Fruit fly (Drosophila melanogaster): ENCODE results near the gene Sras.

The Sras gene

dm6 chr3L:5611732-5612250, 48.2 kb downstream of the Sras start (continued):
- TF ChIP-seq fd96Cb (tag; optimal IDR thresholded peaks at IDR 0.05) (peak; percentile 89), lola (GFP tag; optimal IDR thresholded peaks at IDR 0.05) (peak in 1 of 3 experiments; percentile 92), slou (GFP tag; optimal IDR thresholded peaks at IDR 0.05) (no peak), CG33557 (GFP tag; optimal IDR thresholded peaks at IDR 0.05) (peak; percentile 90), CG10654 (GFP tag; optimal IDR thresholded peaks at IDR 0.05) (peak; percentile 57), rib (GFP tag; IDR thresholded peaks at IDR 0.05) (no peak), CG4617 (GFP tag; optimal IDR thresholded peaks at IDR 0.05; ENCODE audit: borderline replicate concordance) (peak; percentile 28), jumu (GFP tag; optimal IDR thresholded peaks at IDR 0.05) (peak; percentile 50), CG13775 (GFP tag; optimal IDR thresholded peaks at IDR 0.05) (peak; percentile 51), CG11696 (GFP tag; IDR thresholded peaks at IDR 0.05) (peak; percentile 93), unpg (GFP tag; optimal IDR thresholded peaks at IDR 0.05) (peak; percentile 92), CG9876 (GFP tag; optimal IDR thresholded peaks at IDR 0.05) (no peak), Dp (GFP tag; optimal IDR thresholded peaks at IDR 0.05) (no peak), hth (optimal IDR thresholded peaks at IDR 0.05) (no peak), Mad (GFP tag; optimal IDR thresholded peaks at IDR 0.05) (peak; percentile 38), CG13296 (GFP tag; optimal IDR thresholded peaks at IDR 0.05) (no peak), sc (optimal IDR thresholded peaks at IDR 0.05) (no peak), sc (GFP tag; optimal IDR thresholded peaks at IDR 0.05) (peak; percentile 70), zfh2 (GFP tag; optimal IDR thresholded peaks at IDR 0.05) (no peak), sna (GFP tag; IDR thresholded peaks at IDR 0.05; ENCODE audit: partially characterized antibody) (no peak), grau (tag; optimal IDR thresholded peaks at IDR 0.05) (peak; percentile 85), eyg (GFP tag; optimal IDR thresholded peaks at IDR 0.05) (no peak), CG6175 (GFP tag; IDR thresholded peaks at IDR 0.05) (no peak), ash1 (GFP tag; optimal IDR thresholded peaks at IDR 0.05) (no peak), ap (GFP tag; IDR thresholded peaks at IDR 0.05) (peak; percentile 60; the same call in 1 of the 2 replicates), NFAT (GFP tag; IDR thresholded peaks at IDR 0.05) (no peak), BtbVII (GFP tag; optimal IDR thresholded peaks at IDR 0.05) (peak; percentile 69), dmrt99B (tag; optimal IDR thresholded peaks at IDR 0.05) (peak; percentile 86), CG6254 (GFP tag; optimal IDR thresholded peaks at IDR 0.05) (peak; percentile 77), ranshi (GFP tag; IDR thresholded peaks at IDR 0.05) (peak; percentile 61; the same call in 1 of the 2 replicates), CG14050 (GFP tag; IDR thresholded peaks at IDR 0.05) (peak; percentile 73; the same call in 2 of the 3 replicates), Dek (tag; optimal IDR thresholded peaks at IDR 0.05) (peak; percentile 70), ab (GFP tag; optimal IDR thresholded peaks at IDR 0.05) (no peak), CG10959 (GFP tag; IDR thresholded peaks at IDR 0.05) (peak; percentile 57), CG10979 (tag; optimal IDR thresholded peaks at IDR 0.05) (peak; percentile 94), Lpt (GFP tag; optimal IDR thresholded peaks at IDR 0.05) (no peak), klu (GFP tag; IDR thresholded peaks at IDR 0.05) (peak; percentile 48; the same call in 1 of the 2 replicates), Six4 (GFP tag; optimal IDR thresholded peaks at IDR 0.05) (peak; percentile 78), wek (GFP tag; optimal IDR thresholded peaks at IDR 0.05) (peak; percentile 56), CG34376 (GFP tag; optimal IDR thresholded peaks at IDR 0.05) (no peak), fru (optimal IDR thresholded peaks at IDR 0.05) (no peak), CG15696 (tag; optimal IDR thresholded peaks at IDR 0.05) (peak; percentile 33), YL-1 (GFP tag; optimal IDR thresholded peaks at IDR 0.05) (peak; percentile 2), CG11093 (GFP tag; IDR thresholded peaks at IDR 0.05) (peak; percentile 62), so (GFP tag; IDR thresholded peaks at IDR 0.05) (peak; percentile 88), CG6854 (GFP tag; optimal IDR thresholded peaks at IDR 0.05) (peak; percentile 27), CoRest (tag; optimal IDR thresholded peaks at IDR 0.05) (peak; percentile 88), CG8388 (GFP tag; optimal IDR thresholded peaks at IDR 0.05) (peak; percentile 92), Hr78 (GFP tag; optimal IDR thresholded peaks at IDR 0.05) (peak in 1 of 2 experiments; percentile 78), CG8281 (tag; optimal IDR thresholded peaks at IDR 0.05) (peak; percentile 60), CG8478 (optimal IDR thresholded peaks at IDR 0.05) (no peak)
